Fruit fly (Drosophila melanogaster): Measurements from ENCODE around the gene yip7.

yip7 gene

dm6 chr3L:6082561-6082960 lies 47.5 kb downstream of the yip7 start, which contains the start of gene CG13293 (continued):
- TF ChIP-seq CG1024 (GFP tag; IDR thresholded peaks at IDR 0.05): no peak
- TF ChIP-seq CG43689 (GFP tag; IDR thresholded peaks at IDR 0.05): no peak
- no peak for TF ChIP-seq eve (GFP tag; optimal IDR thresholded peaks at IDR 0.05)
- no peak for TF ChIP-seq NfI (GFP tag; optimal IDR thresholded peaks at IDR 0.05)
- no peak for TF ChIP-seq tio (GFP tag; optimal IDR thresholded peaks at IDR 0.05)
- no peak for TF ChIP-seq fru (optimal IDR thresholded peaks at IDR 0.05)
- no peak for TF ChIP-seq CG17361 (GFP tag; IDR thresholded peaks at IDR 0.05)
- peak; percentile 16 for TF ChIP-seq CG10979 (tag; optimal IDR thresholded peaks at IDR 0.05)
- TF ChIP-seq Neu2 (GFP tag; optimal IDR thresholded peaks at IDR 0.05; ENCODE audit: borderline replicate concordance): no peak
- TF ChIP-seq CG9876 (GFP tag; optimal IDR thresholded peaks at IDR 0.05): no peak
- no peak for TF ChIP-seq az2 (GFP tag; optimal IDR thresholded peaks at IDR 0.05)
- no peak for TF ChIP-seq CG6765 (GFP tag; optimal IDR thresholded peaks at IDR 0.05)
- TF ChIP-seq Dip2 (GFP tag; IDR thresholded peaks at IDR 0.05): no peak
- TF ChIP-seq Gsc (GFP tag; IDR thresholded peaks at IDR 0.05): no peak
- no peak for TF ChIP-seq CG3281 (GFP tag; optimal IDR thresholded peaks at IDR 0.05)
- no peak for TF ChIP-seq gcm2 (GFP tag; optimal IDR thresholded peaks at IDR 0.05)
- TF ChIP-seq NC2β (GFP tag; optimal IDR thresholded peaks at IDR 0.05): no peak
- TF ChIP-seq Nf-YC (tag; optimal IDR thresholded peaks at IDR 0.05): no peak
- no peak for TF ChIP-seq CG6791 (GFP tag; IDR thresholded peaks at IDR 0.05; ENCODE audit: partially characterized antibody)
- TF ChIP-seq pros (GFP tag; optimal IDR thresholded peaks at IDR 0.05): no peak
- TF ChIP-seq Dbx (GFP tag; IDR thresholded peaks at IDR 0.05): no peak
- no peak for TF ChIP-seq Camta (GFP tag; optimal IDR thresholded peaks at IDR 0.05)
- no peak for TF ChIP-seq repo (GFP tag; optimal IDR thresholded peaks at IDR 0.05)
- no peak for TF ChIP-seq CG7786 (GFP tag; optimal IDR thresholded peaks at IDR 0.05)
- TF ChIP-seq gce (GFP tag; IDR thresholded peaks at IDR 0.05): no peak
- TF ChIP-seq abd-A (tag; optimal IDR thresholded peaks at IDR 0.05): peak; percentile 61
- TF ChIP-seq CG9797 (GFP tag; optimal IDR thresholded peaks at IDR 0.05): peak; percentile 2
- peak; percentile 29 for TF ChIP-seq CG10431 (GFP tag; optimal IDR thresholded peaks at IDR 0.05)
- no peak for TF ChIP-seq gsb-n (tag; optimal IDR thresholded peaks at IDR 0.05)
- peak; percentile 100 for TF ChIP-seq onecut (GFP tag; IDR thresholded peaks at IDR 0.05)
- no peak for TF ChIP-seq Drgx (GFP tag; IDR thresholded peaks at IDR 0.05)
- no peak for TF ChIP-seq MTF-1 (GFP tag; optimal IDR thresholded peaks at IDR 0.05; ENCODE audit: borderline replicate concordance)
- TF ChIP-seq insv (GFP tag; optimal IDR thresholded peaks at IDR 0.05): peak in 1 of 2 experiments; percentile 20
- TF ChIP-seq CG1529 (GFP tag; optimal IDR thresholded peaks at IDR 0.05): no peak
- TF ChIP-seq CG13775 (GFP tag; optimal IDR thresholded peaks at IDR 0.05): peak; percentile 18
- TF ChIP-seq Dad (GFP tag; optimal IDR thresholded peaks at IDR 0.05): no peak
- TF ChIP-seq CG4424 (GFP tag; optimal IDR thresholded peaks at IDR 0.05): no peak
- no peak for TF ChIP-seq fd3F (GFP tag; optimal IDR thresholded peaks at IDR 0.05)
- TF ChIP-seq ERR (GFP tag; optimal IDR thresholded peaks at IDR 0.05): no peak
- TF ChIP-seq sr (GFP tag; IDR thresholded peaks at IDR 0.05): no peak
- TF ChIP-seq maf-S (GFP tag; optimal IDR thresholded peaks at IDR 0.05): no peak
- TF ChIP-seq Elba2 (GFP tag; optimal IDR thresholded peaks at IDR 0.05): no peak
- TF ChIP-seq CG4360 (GFP tag; IDR thresholded peaks at IDR 0.05): no peak
- no peak for TF ChIP-seq CG12391 (tag; optimal IDR thresholded peaks at IDR 0.05)
- 0 out of 2 replicates have a peak, but pooled peaks have one; percentile 11 for TF ChIP-seq Rfx (GFP tag; IDR thresholded peaks at IDR 0.05)
- no peak for TF ChIP-seq org-1 (GFP tag; optimal IDR thresholded peaks at IDR 0.05)
- no peak for TF ChIP-seq Ravus (GFP tag; IDR thresholded peaks at IDR 0.05)
- TF ChIP-seq dm (GFP tag; optimal IDR thresholded peaks at IDR 0.05): no peak
- no peak for TF ChIP-seq ab (GFP tag; optimal IDR thresholded peaks at IDR 0.05)
